Worm (Caenorhabditis elegans) whole organism, L3 larva: ENCODE results near the gene his-62.
A peak's percentile ranks its signal among the peaks of the same experiment; 100 is the strongest.

Experiments used
- R02D3.7 ChIP-seq: fragments of 150-350 bp; optimal IDR thresholded peaks from 2 replicates; lab custom pipeline; 2014; ENCODE audit warnings: missing biosample characterization, missing genetic modification characterization
- ZK546.5 ChIP-seq: sonication (generic microtip); optimal IDR thresholded peaks from 2 replicates; lab custom pipeline; 2017; ENCODE audit warnings: missing biosample characterization, missing genetic modification characterization
- aly-2 ChIP-seq: fragments of 150-350 bp; optimal IDR thresholded peaks from 2 replicates; lab custom pipeline; 2014; ENCODE audit warnings: missing biosample characterization, missing genetic modification characterization
- ama-1 ChIP-seq: fragments of 150-350 bp; optimal IDR thresholded peaks from 2 replicates; lab custom pipeline; 2018
- ceh-16 ChIP-seq: sonication (generic microtip); optimal IDR thresholded peaks from 2 replicates; lab custom pipeline; 2017; ENCODE audit warnings: missing biosample characterization, missing genetic modification characterization
- ceh-28 ChIP-seq: fragments of 150-350 bp; optimal IDR thresholded peaks from 2 replicates; lab custom pipeline; 2014; ENCODE audit warnings: missing biosample characterization, missing genetic modification reagents, missing genetic modification characterization
- ceh-82 ChIP-seq: fragments of 150-350 bp; optimal IDR thresholded peaks from 2 replicates; lab custom pipeline; 2014; ENCODE audit warnings: missing biosample characterization, missing genetic modification characterization
- ceh-9 ChIP-seq: sonication (generic microtip); optimal IDR thresholded peaks from 2 replicates; lab custom pipeline; 2018; ENCODE audit warnings: missing biosample characterization, missing genetic modification characterization
- daf-12 ChIP-seq: fragments of 150-350 bp; optimal IDR thresholded peaks from 2 replicates; lab custom pipeline; 2014; ENCODE audit warnings: missing biosample characterization, missing genetic modification reagents, missing genetic modification characterization
- egl-27 ChIP-seq: sonication (generic microtip); optimal IDR thresholded peaks from 4 replicates; lab custom pipeline; 2017; ENCODE audit warnings: missing biosample characterization, missing genetic modification reagents, missing genetic modification characterization
- egl-5 ChIP-seq: fragments of 150-350 bp; optimal IDR thresholded peaks from 2 replicates; lab custom pipeline; 2017; ENCODE audit warnings: missing biosample characterization, missing genetic modification reagents, missing genetic modification characterization, inconsistent platforms
- elt-1 ChIP-seq: fragments of 150-350 bp; optimal IDR thresholded peaks from 2 replicates; lab custom pipeline; 2014; ENCODE audit warnings: missing biosample characterization, missing genetic modification characterization
- elt-2 ChIP-seq: sonication (generic microtip); optimal IDR thresholded peaks from 2 replicates; lab custom pipeline; 2016; ENCODE audit warnings: missing genetic modification reagents, mild to moderate bottlenecking, missing genetic modification characterization, missing compliant biosample characterization
- elt-3 ChIP-seq, 3 experiments: fragments of 150-350 bp in 1 of 3; sonication (generic microtip) in 2 of 3; optimal IDR thresholded peaks; 2 replicates in 2 of 3; 4 replicates in 1 of 3; lab custom pipeline; 2014 to 2017; ENCODE audit warnings: missing biosample characterization in 3 of 3, missing genetic modification characterization in 3 of 3
- eor-1 ChIP-seq, 2 experiments: fragments of 150-350 bp; optimal IDR thresholded peaks; 2 replicates each; lab custom pipeline; 2014 to 2018; ENCODE audit warnings: missing biosample characterization in 2 of 2, missing genetic modification characterization in 2 of 2
- fkh-10 ChIP-seq: sonication (generic microtip); optimal IDR thresholded peaks from 2 replicates; lab custom pipeline; 2017; ENCODE audit warnings: missing biosample characterization, missing genetic modification reagents, missing genetic modification characterization
- fkh-2 ChIP-seq: fragments of 150-350 bp; optimal IDR thresholded peaks from 2 replicates; lab custom pipeline; 2014; ENCODE audit warnings: missing biosample characterization, missing genetic modification reagents, missing genetic modification characterization
- fos-1 ChIP-seq: fragments of 150-350 bp; optimal IDR thresholded peaks from 2 replicates; lab custom pipeline; 2014; ENCODE audit warnings: missing biosample characterization, missing genetic modification characterization
- hmg-11 ChIP-seq: sonication (generic microtip); optimal IDR thresholded peaks from 2 replicates; lab custom pipeline; 2016; ENCODE audit warnings: missing genetic modification characterization, missing compliant biosample characterization
- jun-1 ChIP-seq: fragments of 150-350 bp; optimal IDR thresholded peaks from 2 replicates; lab custom pipeline; 2014; ENCODE audit warnings: missing biosample characterization, missing genetic modification reagents, missing genetic modification characterization
- lin-15B ChIP-seq: fragments of 150-350 bp; optimal IDR thresholded peaks from 2 replicates; lab custom pipeline; 2014; ENCODE audit warnings: missing biosample characterization, missing genetic modification characterization
- lin-39 ChIP-seq: fragments of 150-350 bp; optimal IDR thresholded peaks from 2 replicates; lab custom pipeline; 2018; ENCODE audit warnings: missing biosample characterization, missing genetic modification reagents, missing genetic modification characterization
- lsy-12 ChIP-seq: sonication (generic microtip); optimal IDR thresholded peaks from 2 replicates; lab custom pipeline; 2016; ENCODE audit warnings: mild to moderate bottlenecking, missing genetic modification characterization, missing compliant biosample characterization
- mdl-1 ChIP-seq: fragments of 150-350 bp; optimal IDR thresholded peaks from 2 replicates; lab custom pipeline; 2014; ENCODE audit warnings: missing biosample characterization, missing genetic modification characterization
- mml-1 ChIP-seq: fragments of 150-350 bp; sonication (generic microtip); optimal IDR thresholded peaks from 3 replicates; lab custom pipeline; 2014; ENCODE audit warnings: missing biosample characterization, missing genetic modification characterization
- nfya-1 ChIP-seq: sonication (generic microtip); optimal IDR thresholded peaks from 2 replicates; lab custom pipeline; 2017; ENCODE audit warnings: missing genetic modification characterization, mild to moderate bottlenecking, missing compliant biosample characterization, antibody characterized with exemption, moderate library complexity; ENCODE audit not compliant: insufficient read depth
- nhr-11 ChIP-seq: fragments of 150-350 bp; optimal IDR thresholded peaks from 2 replicates; lab custom pipeline; 2014; ENCODE audit warnings: missing biosample characterization, missing genetic modification characterization
- nhr-12 ChIP-seq: fragments of 150-350 bp; optimal IDR thresholded peaks from 2 replicates; lab custom pipeline; 2014; ENCODE audit warnings: missing biosample characterization, missing genetic modification characterization
- nhr-23 ChIP-seq: fragments of 150-350 bp; optimal IDR thresholded peaks from 2 replicates; lab custom pipeline; 2014; ENCODE audit warnings: missing biosample characterization, missing genetic modification reagents, missing genetic modification characterization
- nhr-237 ChIP-seq: fragments of 150-350 bp; optimal IDR thresholded peaks from 2 replicates; lab custom pipeline; 2014; ENCODE audit warnings: missing biosample characterization, missing genetic modification characterization
- nhr-25 ChIP-seq: sonication (generic microtip); optimal IDR thresholded peaks from 2 replicates; lab custom pipeline; 2017; ENCODE audit warnings: missing biosample characterization, missing genetic modification characterization
- nhr-28 ChIP-seq: fragments of 150-350 bp; optimal IDR thresholded peaks from 2 replicates; lab custom pipeline; 2014; ENCODE audit warnings: missing biosample characterization, missing genetic modification characterization
- nhr-43 ChIP-seq: sonication (generic microtip); optimal IDR thresholded peaks from 2 replicates; lab custom pipeline; 2016; ENCODE audit warnings: mild to moderate bottlenecking, missing genetic modification characterization, missing compliant biosample characterization; ENCODE audit not compliant: poor library complexity, severe bottlenecking
- nhr-67 ChIP-seq: fragments of 150-350 bp; optimal IDR thresholded peaks from 2 replicates; lab custom pipeline; 2014; ENCODE audit warnings: missing biosample characterization, missing genetic modification characterization
- nhr-76 ChIP-seq: fragments of 150-350 bp; sonication (generic microtip); optimal IDR thresholded peaks from 5 replicates; lab custom pipeline; 2014; ENCODE audit warnings: missing biosample characterization, missing genetic modification characterization
- nhr-77 ChIP-seq: fragments of 150-350 bp; optimal IDR thresholded peaks from 2 replicates; lab custom pipeline; 2014; ENCODE audit warnings: missing biosample characterization, missing genetic modification characterization
- pha-4 ChIP-seq: fragments of 150-350 bp; optimal IDR thresholded peaks from 2 replicates; lab custom pipeline; 2014; ENCODE audit warnings: missing biosample characterization, missing genetic modification reagents, missing genetic modification characterization
- pqm-1 ChIP-seq: fragments of 150-350 bp; optimal IDR thresholded peaks from 2 replicates; lab custom pipeline; 2017; ENCODE audit warnings: missing biosample characterization, missing genetic modification characterization, inconsistent platforms
- sea-2 ChIP-seq: fragments of 150-350 bp; sonication (generic microtip); optimal IDR thresholded peaks from 4 replicates; lab custom pipeline; 2014; ENCODE audit warnings: missing biosample characterization, missing genetic modification reagents, missing genetic modification characterization
- skn-1 ChIP-seq: fragments of 150-350 bp; optimal IDR thresholded peaks from 2 replicates; lab custom pipeline; 2014; ENCODE audit warnings: missing biosample characterization, missing genetic modification characterization
- snpc-4 ChIP-seq: fragments of 150-350 bp; optimal IDR thresholded peaks from 2 replicates; lab custom pipeline; 2014; ENCODE audit warnings: missing biosample characterization, missing genetic modification characterization
- tbx-2 ChIP-seq: sonication (generic microtip); optimal IDR thresholded peaks from 2 replicates; lab custom pipeline; 2016; ENCODE audit warnings: mild to moderate bottlenecking, missing genetic modification characterization, missing compliant biosample characterization
- unc-39 ChIP-seq: sonication (generic microtip); optimal IDR thresholded peaks from 4 replicates; lab custom pipeline; 2017; ENCODE audit warnings: missing biosample characterization, missing genetic modification characterization
- unc-62 ChIP-seq: fragments of 150-350 bp; sonication (generic microtip); optimal IDR thresholded peaks from 4 replicates; lab custom pipeline; 2014; ENCODE audit warnings: missing biosample characterization, missing genetic modification reagents, missing genetic modification characterization
- zag-1 ChIP-seq: fragments of 150-350 bp; optimal IDR thresholded peaks from 2 replicates; lab custom pipeline; 2014; ENCODE audit warnings: missing biosample characterization, missing genetic modification characterization
- ztf-11 ChIP-seq: fragments of 150-350 bp; optimal IDR thresholded peaks from 2 replicates; lab custom pipeline; 2014; ENCODE audit warnings: missing biosample characterization, missing genetic modification characterization
- ztf-4 ChIP-seq: fragments of 150-350 bp; optimal IDR thresholded peaks from 2 replicates; lab custom pipeline; 2014; ENCODE audit warnings: missing biosample characterization, missing genetic modification characterization

his-62 gene

DNA sequence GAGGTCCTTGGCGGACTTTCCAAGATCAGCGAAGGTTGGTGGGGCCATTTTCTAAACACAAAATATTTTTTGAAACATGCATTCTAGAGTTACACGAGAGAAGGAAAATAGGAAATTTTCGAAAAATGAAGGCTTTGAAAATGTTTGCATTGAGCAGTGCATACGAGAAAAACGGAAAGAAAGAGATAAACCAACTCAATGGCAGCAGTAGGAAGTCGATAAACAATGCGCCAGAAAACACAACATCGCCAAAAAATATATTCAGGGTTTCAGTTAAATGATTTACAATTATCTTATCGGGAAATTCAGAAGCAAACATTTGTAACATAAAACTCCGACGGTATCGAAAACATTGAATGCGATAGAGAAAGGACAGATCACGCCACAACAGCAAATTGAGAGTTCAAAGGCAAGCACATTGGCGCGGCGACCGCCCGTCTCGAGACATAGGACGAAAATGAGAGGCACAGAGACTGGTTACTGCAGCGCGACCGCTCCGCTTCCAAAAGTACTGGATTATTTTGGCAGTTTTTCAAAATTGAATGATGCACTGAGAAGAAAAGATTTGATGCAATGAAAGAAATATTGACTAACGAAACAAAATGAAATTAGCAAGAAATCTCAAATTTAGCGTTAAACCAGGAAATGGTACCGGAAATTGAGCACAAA lies 21.6 kb downstream of the his-62 start, which contains the start of the genes vdac-1 and R05G6.5:
Gene vdac-1, minus strand, starts transcription at position 51 of the 669 bp plus-strand sequence.
Gene R05G6.5, plus strand, starts transcription at position 527 of the 669 bp plus-strand sequence.
- TF ChIP-seq egl-27 (tag; lab: Kevin White, UChicago) (no peak), nhr-76 (tag; lab: Kevin White, UChicago) (peak; percentile 56), elt-3 (tag; optimal IDR thresholded peaks at IDR 0.05; lab: Kevin White, UChicago) (peak in 1 of 3 experiments; percentile 9), ceh-28 (tag; lab: Kevin White, UChicago) (peak; percentile 42), nhr-77 (tag; lab: Kevin White, UChicago) (no peak), ceh-82 (tag; lab: Kevin White, UChicago) (no peak), lin-15B (tag; lab: Kevin White, UChicago) (peak; percentile 90), nhr-25 (tag; lab: Kevin White, UChicago) (peak; percentile 84), snpc-4 (tag; lab: Kevin White, UChicago) (peak; percentile 73), tbx-2 (tag; lab: Kevin White, UChicago) (no peak), egl-5 (tag; lab: Kevin White, UChicago) (peak; percentile 71), ztf-11 (no peak), elt-2 (tag; lab: Kevin White, UChicago) (peak; percentile 87), jun-1 (tag; lab: Kevin White, UChicago) (peak; percentile 81), elt-1 (tag; lab: Kevin White, UChicago) (peak; percentile 9), sea-2 (GFP tag; lab: Kevin White, UChicago) (no peak), nhr-23 (tag; lab: Kevin White, UChicago) (peak; percentile 83), unc-62 (GFP tag; lab: Kevin White, UChicago) (peak; percentile 18), mdl-1 (tag; lab: Kevin White, UChicago) (no peak), ZK546.5 (tag; lab: Kevin White, UChicago) (no peak), aly-2 (tag; lab: Kevin White, UChicago) (no peak), mml-1 (tag; lab: Kevin White, UChicago) (no peak), fkh-2 (no peak), ceh-9 (tag; lab: Kevin White, UChicago) (no peak), ama-1 (lab: Kevin White, UChicago) (no peak), R02D3.7 (tag; lab: Kevin White, UChicago) (peak; percentile 75), nhr-237 (tag; lab: Kevin White, UChicago) (no peak), fkh-10 (GFP tag; lab: Kevin White, UChicago) (no peak), hmg-11 (tag; lab: Kevin White, UChicago) (peak; percentile 39), nhr-12 (tag; lab: Kevin White, UChicago) (no peak), nhr-67 (tag; lab: Kevin White, UChicago) (no peak), fos-1 (tag; lab: Kevin White, UChicago) (no peak), lin-39 (peak; percentile 76), ztf-4 (tag; lab: Kevin White, UChicago) (no peak), ceh-16 (tag; lab: Kevin White, UChicago) (no peak), nhr-28 (tag; lab: Kevin White, UChicago) (no peak), skn-1 (tag; lab: Kevin White, UChicago) (no peak), unc-39 (tag; lab: Kevin White, UChicago) (no peak), eor-1 (tag; optimal IDR thresholded peaks at IDR 0.05; lab: Kevin White, UChicago) (no peak), nfya-1 (tag; lab: Kevin White, UChicago) (peak; percentile 92), zag-1 (tag; lab: Kevin White, UChicago) (no peak), nhr-11 (no peak), pqm-1 (tag; lab: Kevin White, UChicago) (peak; percentile 41), pha-4 (tag; lab: Kevin White, UChicago) (peak; percentile 86), nhr-43 (tag; lab: Kevin White, UChicago) (peak; percentile 77), daf-12 (tag; lab: Kevin White, UChicago) (no peak), lsy-12 (tag; lab: Kevin White, UChicago) (peak; percentile 66)
